Fruit fly (Drosophila melanogaster) whole organism, wandering third instar larva: ENCODE data around the gene CG14105.

Experiments
- Abd-B ChIP-seq: fragments of >200 bp; optimal IDR thresholded peaks from 2 replicates; lab custom pipeline; 2017; ENCODE audit warnings: missing biosample characterization, missing genetic modification characterization
- CrebA ChIP-seq: fragments of 200-800 bp; sonication (Bioruptor generic); optimal IDR thresholded peaks from 2 replicates; lab custom pipeline; 2016; ENCODE audit warnings: missing biosample characterization, mild to moderate bottlenecking, missing genetic modification characterization, borderline replicate concordance
- Dfd ChIP-seq: fragments of >200 bp; optimal IDR thresholded peaks from 2 replicates; lab custom pipeline; 2017; ENCODE audit warnings: missing biosample characterization, missing genetic modification characterization
- fru ChIP-seq: fragments of 200-800 bp; sonication (Bioruptor generic); optimal IDR thresholded peaks from 3 replicates; lab custom pipeline; 2016; ENCODE audit warnings: missing biosample characterization, mild to moderate bottlenecking, missing genetic modification characterization
- jim ChIP-seq: fragments of 175-275, 200-325 bp; sonication (Bioruptor generic); optimal IDR thresholded peaks from 2 replicates; lab custom pipeline; 2016; ENCODE audit warnings: missing biosample characterization, mild to moderate bottlenecking, missing genetic modification characterization
- rgr ChIP-seq: fragments of 200-800 bp; sonication (Bioruptor generic); optimal IDR thresholded peaks from 3 replicates; lab custom pipeline; 2016; ENCODE audit warnings: missing biosample characterization, mild to moderate bottlenecking, missing genetic modification characterization
- sage ChIP-seq: fragments of 200-800 bp; sonication (Bioruptor generic); optimal IDR thresholded peaks from 2 replicates; lab custom pipeline; 2016; ENCODE audit warnings: missing biosample characterization, mild to moderate bottlenecking, missing genetic modification characterization

- TF ChIP-seq sage (GFP tag; lab: Kevin White, UChicago) (no peak), Abd-B (GFP tag; lab: Kevin White, UChicago) (no peak), fru (GFP tag; lab: Kevin White, UChicago) (no peak), jim (GFP tag; lab: Kevin White, UChicago) (no peak), rgr (GFP tag; lab: Kevin White, UChicago) (no peak), CrebA (GFP tag; lab: Kevin White, UChicago) (no peak), Dfd (GFP tag; lab: Kevin White, UChicago) (no peak)
Observed at dm6 chr3L:13397656-13398055, 28.8 kb downstream of the CG14105 start.
